Worm (Caenorhabditis elegans): ENCODE data around the gene sel-2.

- TF ChIP-seq ref-1 (GFP tag; conservative IDR thresholded peaks at IDR 0.05) (no peak), tab-1 (GFP tag; IDR thresholded peaks at IDR 0.05) (no peak), T22C8.4 (GFP tag; IDR thresholded peaks at IDR 0.05) (0 out of 2 replicates have a peak, but pooled peaks have one; percentile 20), flt-1 (GFP tag; IDR thresholded peaks at IDR 0.05) (no peak; the same call in 1 of the 2 replicates), ztf-29 (GFP tag; IDR thresholded peaks at IDR 0.05) (no peak), cog-1 (tag; optimal IDR thresholded peaks at IDR 0.05) (no peak), klf-2 (GFP tag; conservative IDR thresholded peaks at IDR 0.05) (no peak), med-1 (GFP tag; optimal IDR thresholded peaks at IDR 0.05; ENCODE audit: insufficient read depth) (no peak)
Measured at ce11 chrIII:4587177-4587576, 25.0 kb downstream of the sel-2 start, which contains the start of the genes F35G12.7 and smc-4.

Measured in whole organism, midembryonic.